Fruit fly (Drosophila melanogaster): ENCODE data around the gene Pi4KIIalpha.

DNA sequence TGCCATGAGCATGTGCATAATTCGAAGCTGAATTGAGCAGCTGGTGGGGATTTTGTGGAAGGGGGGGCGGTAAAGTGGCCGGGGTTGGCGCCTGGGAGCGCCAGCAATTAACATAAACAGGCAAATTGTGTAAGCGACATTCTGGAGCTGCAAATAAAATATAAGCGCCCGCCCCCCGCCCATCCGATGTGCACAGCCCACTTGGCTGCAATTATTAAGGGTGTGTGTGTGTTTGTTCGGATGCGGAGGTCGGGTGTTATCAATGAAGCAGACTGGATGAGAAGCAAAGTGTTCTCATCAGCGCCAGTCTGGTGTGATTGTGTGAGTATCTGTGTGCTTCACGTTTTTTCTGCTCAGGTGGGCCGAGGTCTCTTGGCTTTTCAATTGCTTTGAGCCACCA is 43.7 kb downstream of the Pi4KIIalpha start:
- TF ChIP-seq gl (tag; optimal IDR thresholded peaks at IDR 0.05) (no peak), CG17806 (tag; optimal IDR thresholded peaks at IDR 0.05) (no peak), CG14655 (GFP tag; optimal IDR thresholded peaks at IDR 0.05) (no peak), Pif1B (GFP tag; optimal IDR thresholded peaks at IDR 0.05) (no peak), EcR (GFP tag; optimal IDR thresholded peaks at IDR 0.05) (no peak), CG13204 (GFP tag; optimal IDR thresholded peaks at IDR 0.05) (peak; percentile 51), fd96Ca (GFP tag; IDR thresholded peaks at IDR 0.05) (no peak), Ets98B (GFP tag; IDR thresholded peaks at IDR 0.05) (no peak), rn (GFP tag; IDR thresholded peaks at IDR 0.05) (no peak), CG10348 (GFP tag; IDR thresholded peaks at IDR 0.05) (no peak), CG8301 (tag; optimal IDR thresholded peaks at IDR 0.05) (no peak), CG9948 (tag; optimal IDR thresholded peaks at IDR 0.05) (no peak), CG34367 (tag; optimal IDR thresholded peaks at IDR 0.05) (no peak)
